In genomic region chrV:16966636-16967035, ce11 we compare ENCODE assay signal across 4 worm cellular contexts.
TF ChIP-seq lines count a peak whose summit lies in the region.

TSS of gene fbxa-90 (plus strand) at chrV:16966814.

TF ChIP-seq in whole organism, L1 larva, 84 proteins besides CTCF, POLR2A, EP300 and RAD21:
- TF ChIP-seq lin-35 (GFP tag; optimal IDR thresholded peaks at IDR 0.05; lab: Kevin White, UChicago) (peak in 1 of 2 experiments; percentile 54), dpl-1 (GFP tag; optimal IDR thresholded peaks at IDR 0.05; lab: Kevin White, UChicago) (peak in 2 of 3 experiments; percentile 27 to 31), ceh-88 (GFP tag; IDR thresholded peaks at IDR 0.05; lab: Robert Waterston, UW) (no peak), elt-3 (tag; optimal IDR thresholded peaks at IDR 0.05; lab: Kevin White, UChicago) (no peak), pqm-1 (tag; optimal IDR thresholded peaks at IDR 0.05; lab: Kevin White, UChicago) (no peak), skn-1 (tag; optimal IDR thresholded peaks at IDR 0.05; lab: Kevin White, UChicago) (peak; percentile 15), unc-30 (tag; optimal IDR thresholded peaks at IDR 0.05; lab: Kevin White, UChicago) (no peak), efl-1 (optimal IDR thresholded peaks at IDR 0.05; lab: Kevin White, UChicago) (peak; percentile 29 to 64), efl-1 (GFP tag; optimal IDR thresholded peaks at IDR 0.05 in 1 of 2; lab: Kevin White, UChicago) (peak in 1 of 2 experiments; percentile 94), fkh-4 (tag; optimal IDR thresholded peaks at IDR 0.05; lab: Kevin White, UChicago; ENCODE audit: borderline replicate concordance) (no peak)

TF ChIP-seq in whole organism, L2 larva, 48 proteins besides CTCF, POLR2A, EP300 and RAD21:
- TF ChIP-seq lin-11 (tag; optimal IDR thresholded peaks at IDR 0.05; lab: Kevin White, UChicago) (no peak), nhr-129 (tag; optimal IDR thresholded peaks at IDR 0.05; lab: Kevin White, UChicago) (peak; percentile 22)

TF ChIP-seq in whole organism, L4 larva, 104 proteins besides CTCF, POLR2A, EP300 and RAD21:
- TF ChIP-seq nhr-25 (tag; optimal IDR thresholded peaks at IDR 0.05; lab: Kevin White, UChicago; ENCODE audit: borderline replicate concordance, insufficient read depth): no peak
- no peak for TF ChIP-seq hlh-11 (tag; optimal IDR thresholded peaks at IDR 0.05; lab: Kevin White, UChicago)
- TF ChIP-seq hmg-1.1 (GFP tag; IDR thresholded peaks at IDR 0.05; lab: Robert Waterston, UW): peak; percentile 11; the same call in 1 of the 2 replicates
- no peak for TF ChIP-seq T20F7.1 (GFP tag; optimal IDR thresholded peaks at IDR 0.05; lab: Kevin White, UChicago)
- peak; percentile 6 for TF ChIP-seq dpl-1 (GFP tag; optimal IDR thresholded peaks at IDR 0.05; lab: Kevin White, UChicago)
- TF ChIP-seq nhr-111 (GFP tag; optimal IDR thresholded peaks at IDR 0.05; lab: Kevin White, UChicago): no peak
- TF ChIP-seq ztf-7 (tag; optimal IDR thresholded peaks at IDR 0.05; lab: Kevin White, UChicago): no peak
- no peak for TF ChIP-seq R02D3.7 (tag; optimal IDR thresholded peaks at IDR 0.05; lab: Kevin White, UChicago)
- TF ChIP-seq T26A8.4 (GFP tag; IDR thresholded peaks at IDR 0.05; lab: Robert Waterston, UW): no peak
- no peak for TF ChIP-seq saeg-2 (GFP tag; IDR thresholded peaks at IDR 0.05; lab: Robert Waterston, UW)
- TF ChIP-seq attf-4 (tag; optimal IDR thresholded peaks at IDR 0.05; lab: Kevin White, UChicago): no peak
- TF ChIP-seq nhr-77 (tag; optimal IDR thresholded peaks at IDR 0.05; lab: Kevin White, UChicago): no peak
- TF ChIP-seq Y75B8A.6 (GFP tag; IDR thresholded peaks at IDR 0.05; lab: Robert Waterston, UW): no peak
- TF ChIP-seq nhr-28 (tag; optimal IDR thresholded peaks at IDR 0.05; lab: Kevin White, UChicago): peak; percentile 0
- no peak for TF ChIP-seq nhr-48 (tag; optimal IDR thresholded peaks at IDR 0.05; lab: Kevin White, UChicago)
- no peak for TF ChIP-seq dmd-9 (GFP tag; IDR thresholded peaks at IDR 0.05; lab: Robert Waterston, UW)
- no peak for TF ChIP-seq zag-1 (tag; optimal IDR thresholded peaks at IDR 0.05; lab: Kevin White, UChicago)
- no peak for TF ChIP-seq madf-9 (GFP tag; conservative IDR thresholded peaks at IDR 0.05; lab: Robert Waterston, UW)
- TF ChIP-seq ztf-11 (tag; optimal IDR thresholded peaks at IDR 0.05; lab: Kevin White, UChicago): no peak
- TF ChIP-seq unc-62 (GFP tag; optimal IDR thresholded peaks at IDR 0.05 in 1 of 2; lab: Kevin White, UChicago): peak in 1 of 2 experiments; percentile 34
- no peak for TF ChIP-seq unc-62 (tag; optimal IDR thresholded peaks at IDR 0.05; lab: Kevin White, UChicago)
- TF ChIP-seq tag-97 (GFP tag; IDR thresholded peaks at IDR 0.05; lab: Robert Waterston, UW): no peak
- no peak for TF ChIP-seq lir-3 (tag; optimal IDR thresholded peaks at IDR 0.05; lab: Kevin White, UChicago)
- no peak for TF ChIP-seq gei-8 (GFP tag; optimal IDR thresholded peaks at IDR 0.05; lab: Kevin White, UChicago)
- TF ChIP-seq dmd-8 (GFP tag; IDR thresholded peaks at IDR 0.05; lab: Robert Waterston, UW): no peak
- no peak for TF ChIP-seq zip-2 (tag; optimal IDR thresholded peaks at IDR 0.05; lab: Kevin White, UChicago)
- no peak for TF ChIP-seq unc-130 (GFP tag; optimal IDR thresholded peaks at IDR 0.05; lab: Kevin White, UChicago)
- no peak for TF ChIP-seq hlh-30 (tag; optimal IDR thresholded peaks at IDR 0.05; lab: Kevin White, UChicago; ENCODE audit: insufficient read depth)
- no peak for TF ChIP-seq spr-3 (GFP tag; optimal IDR thresholded peaks at IDR 0.05; lab: Kevin White, UChicago)
- TF ChIP-seq ces-1 (GFP tag; optimal IDR thresholded peaks at IDR 0.05; lab: Kevin White, UChicago): no peak
- TF ChIP-seq mdl-1 (tag; optimal IDR thresholded peaks at IDR 0.05; lab: Kevin White, UChicago): no peak

TF ChIP-seq in whole organism, young adult, 124 proteins besides CTCF, POLR2A, EP300 and RAD21:
- TF ChIP-seq cebp-1 (GFP tag; IDR thresholded peaks at IDR 0.05; lab: Robert Waterston, UW) (peak; percentile 52; the same call in 1 of the 2 replicates), cebp-1 (tag; optimal IDR thresholded peaks at IDR 0.05; lab: Kevin White, UChicago) (no peak), attf-5 (GFP tag; optimal IDR thresholded peaks at IDR 0.05; lab: Kevin White, UChicago) (peak; percentile 67), Y53F4B.3 (GFP tag; IDR thresholded peaks at IDR 0.05; lab: Robert Waterston, UW) (no peak), dpl-1 (GFP tag; optimal IDR thresholded peaks at IDR 0.05; lab: Kevin White, UChicago) (no peak), ceh-40 (GFP tag; IDR thresholded peaks at IDR 0.05; lab: Robert Waterston, UW) (no peak), ekl-4 (GFP tag; IDR thresholded peaks at IDR 0.05; lab: Robert Waterston, UW) (no peak), ztf-28 (GFP tag; IDR thresholded peaks at IDR 0.05; lab: Robert Waterston, UW) (no peak), snpc-4 (GFP tag; optimal IDR thresholded peaks at IDR 0.05; lab: Kevin White, UChicago) (no peak), snpc-4 (tag; optimal IDR thresholded peaks at IDR 0.05; lab: Kevin White, UChicago) (peak in 1 of 4 experiments; percentile 27)
